Worm (Caenorhabditis elegans) whole organism, L2 larva: ENCODE data around the gene str-188.
A peak's percentile ranks its signal among the peaks of the same experiment; 100 is the strongest.

Experiments used
- C34F6.9 ChIP-seq: fragments of 150-350 bp; optimal IDR thresholded peaks from 2 replicates; lab custom pipeline; 2014; ENCODE audit warnings: missing biosample characterization, missing genetic modification characterization
- F13H6.1 ChIP-seq: sonication (generic microtip); optimal IDR thresholded peaks from 2 replicates; lab custom pipeline; 2016; ENCODE audit warnings: missing genetic modification characterization, missing compliant biosample characterization
- R02D3.7 ChIP-seq: fragments of 150-350 bp; optimal IDR thresholded peaks from 2 replicates; lab custom pipeline; 2014; ENCODE audit warnings: missing biosample characterization, missing genetic modification characterization
- Y55F3AM.14 ChIP-seq: fragments of 200-800 bp; sonication (Bioruptor generic); optimal IDR thresholded peaks from 2 replicates; lab custom pipeline; 2018; ENCODE audit warnings: mild to moderate bottlenecking, missing genetic modification characterization, missing compliant biosample characterization
- ZK546.5 ChIP-seq: sonication (generic microtip); optimal IDR thresholded peaks from 2 replicates; lab custom pipeline; 2017; ENCODE audit warnings: missing biosample characterization, missing genetic modification characterization
- blmp-1 ChIP-seq: sonication (generic microtip); optimal IDR thresholded peaks from 2 replicates; lab custom pipeline; 2017; ENCODE audit warnings: missing genetic modification characterization, mild to moderate bottlenecking, missing compliant biosample characterization, antibody characterized with exemption, moderate library complexity; ENCODE audit not compliant: insufficient read depth
- ceh-16 ChIP-seq: fragments of 150-350 bp; optimal IDR thresholded peaks from 2 replicates; lab custom pipeline; 2014; ENCODE audit warnings: missing biosample characterization, missing genetic modification characterization
- ceh-82 ChIP-seq: fragments of 150-350 bp; optimal IDR thresholded peaks from 2 replicates; lab custom pipeline; 2014; ENCODE audit warnings: missing biosample characterization, missing genetic modification characterization
- crh-2 ChIP-seq: sonication (generic microtip); optimal IDR thresholded peaks from 2 replicates; lab custom pipeline; 2017; ENCODE audit warnings: missing biosample characterization, missing genetic modification characterization
- dmd-4 ChIP-seq: sonication (generic microtip); optimal IDR thresholded peaks from 2 replicates; lab custom pipeline; 2017; ENCODE audit warnings: missing biosample characterization, missing genetic modification characterization
- egl-27 ChIP-seq: sonication (generic microtip); optimal IDR thresholded peaks from 3 replicates; lab custom pipeline; 2017; ENCODE audit warnings: missing biosample characterization, missing genetic modification reagents, missing genetic modification characterization
- elt-3 ChIP-seq: sonication (generic microtip); optimal IDR thresholded peaks from 2 replicates; lab custom pipeline; 2017; ENCODE audit warnings: missing biosample characterization, missing genetic modification characterization
- fos-1 ChIP-seq: fragments of 150-350 bp; optimal IDR thresholded peaks from 2 replicates; lab custom pipeline; 2014; ENCODE audit warnings: missing biosample characterization, missing genetic modification characterization
- gmeb-1 ChIP-seq: fragments of 150-350 bp; optimal IDR thresholded peaks from 2 replicates; lab custom pipeline; 2014; ENCODE audit warnings: missing biosample characterization, missing genetic modification characterization
- lin-11 ChIP-seq: fragments of 150-350 bp; sonication (generic microtip); optimal IDR thresholded peaks from 2 replicates; lab custom pipeline; 2014; ENCODE audit warnings: missing biosample characterization, missing genetic modification characterization, inconsistent platforms, mixed read lengths
- lin-39 ChIP-seq: fragments of 150-350 bp; optimal IDR thresholded peaks from 2 replicates; lab custom pipeline; 2014; ENCODE audit warnings: missing biosample characterization, missing genetic modification reagents, missing genetic modification characterization
- lsy-2 ChIP-seq, 2 experiments: fragments of 150-350 bp in 1 of 2; sonication (generic microtip) in 1 of 2; optimal IDR thresholded peaks; 2 replicates each; lab custom pipeline; 2014 to 2017; ENCODE audit warnings: missing biosample characterization in 2 of 2, missing genetic modification characterization in 2 of 2
- mab-5 ChIP-seq: fragments of 150-350 bp; optimal IDR thresholded peaks from 2 replicates; lab custom pipeline; 2014; ENCODE audit warnings: missing biosample characterization, missing genetic modification characterization
- mdl-1 ChIP-seq, 2 experiments: fragments of 150-350 bp in 1 of 2; sonication (generic microtip) in 1 of 2; optimal IDR thresholded peaks; 2 replicates each; lab custom pipeline; 2017; ENCODE audit warnings: missing biosample characterization in 2 of 2, missing genetic modification characterization in 2 of 2
- nhr-10 ChIP-seq: sonication (generic microtip); optimal IDR thresholded peaks from 2 replicates; lab custom pipeline; 2017; ENCODE audit warnings: missing biosample characterization, missing genetic modification characterization
- nhr-12 ChIP-seq: fragments of 150-350 bp; optimal IDR thresholded peaks from 2 replicates; lab custom pipeline; 2014; ENCODE audit warnings: missing biosample characterization, missing genetic modification characterization
- nhr-129 ChIP-seq: fragments of 150-350 bp; optimal IDR thresholded peaks from 2 replicates; lab custom pipeline; 2014; ENCODE audit warnings: missing biosample characterization, missing genetic modification characterization
- nhr-21 ChIP-seq: fragments of 150-350 bp; optimal IDR thresholded peaks from 2 replicates; lab custom pipeline; 2014; ENCODE audit warnings: missing biosample characterization, missing genetic modification characterization
- nhr-237 ChIP-seq: fragments of 150-350 bp; optimal IDR thresholded peaks from 2 replicates; lab custom pipeline; 2014; ENCODE audit warnings: missing biosample characterization, missing genetic modification characterization
- nhr-6 ChIP-seq: fragments of 150-350 bp; optimal IDR thresholded peaks from 2 replicates; lab custom pipeline; 2014; ENCODE audit warnings: missing biosample characterization, missing genetic modification characterization
- nhr-77 ChIP-seq: fragments of 150-350 bp; optimal IDR thresholded peaks from 2 replicates; lab custom pipeline; 2014; ENCODE audit warnings: missing biosample characterization, missing genetic modification characterization
- peb-1 ChIP-seq: fragments of 150-350 bp; optimal IDR thresholded peaks from 2 replicates; lab custom pipeline; 2014; ENCODE audit warnings: missing biosample characterization, missing genetic modification characterization
- sem-4 ChIP-seq: fragments of 150-350 bp; optimal IDR thresholded peaks from 2 replicates; lab custom pipeline; 2014; ENCODE audit warnings: missing biosample characterization, missing genetic modification reagents, missing genetic modification characterization
- sma-3 ChIP-seq: sonication (generic microtip); optimal IDR thresholded peaks from 2 replicates; lab custom pipeline; 2016; ENCODE audit warnings: missing genetic modification reagents, missing genetic modification characterization, missing compliant biosample characterization
- sma-9 ChIP-seq, 2 experiments: fragments of 150-350 bp in 1 of 2; sonication (generic microtip) in 1 of 2; optimal IDR thresholded peaks; 2 replicates each; lab custom pipeline; 2014 to 2016; ENCODE audit warnings: missing genetic modification characterization in 2 of 2, mild to moderate bottlenecking in 1 of 2, missing biosample characterization in 1 of 2, missing compliant biosample characterization in 1 of 2, missing genetic modification reagents in 1 of 2, moderate library complexity in 1 of 2
- snpc-4 ChIP-seq: fragments of 150-350 bp; optimal IDR thresholded peaks from 2 replicates; lab custom pipeline; 2014; ENCODE audit warnings: missing biosample characterization, missing genetic modification characterization
- unc-39 ChIP-seq: fragments of 150-350 bp; optimal IDR thresholded peaks from 2 replicates; lab custom pipeline; 2014; ENCODE audit warnings: missing biosample characterization, missing genetic modification characterization
- unc-55 ChIP-seq: fragments of 150-350 bp; sonication (generic microtip); optimal IDR thresholded peaks from 3 replicates; lab custom pipeline; 2014; ENCODE audit warnings: missing biosample characterization, missing genetic modification reagents, missing genetic modification characterization
- unc-62 ChIP-seq: fragments of 150-350 bp; optimal IDR thresholded peaks from 2 replicates; lab custom pipeline; 2014; ENCODE audit warnings: missing biosample characterization, missing genetic modification reagents, missing genetic modification characterization
- ztf-1 ChIP-seq: fragments of 200-800 bp; sonication (Bioruptor generic); conservative IDR thresholded peaks from 2 replicates; pipeline ENCODE4 v1.3.6; 2022; ENCODE audit warnings: missing genetic modification characterization, missing compliant biosample characterization
- ztf-4 ChIP-seq: fragments of 150-350 bp; optimal IDR thresholded peaks from 2 replicates; lab custom pipeline; 2014; ENCODE audit warnings: missing biosample characterization, missing genetic modification characterization

Gene str-188

ce11 chrV:9712418-9713173, 3.9 kb upstream of the str-188 start:
- peak; percentile 80 for TF ChIP-seq fos-1
- no peak for TF ChIP-seq F13H6.1

ce11 chrV:9713532-9713931, 3.0 kb upstream of the str-188 start, which contains the start of gene F40F9.10:
Gene F40F9.10 (minus strand): TSS chrV:9713632.
- TF ChIP-seq Y55F3AM.14 (GFP tag; lab: Kevin White, UChicago): no peak
- TF ChIP-seq ceh-82 (tag; lab: Kevin White, UChicago): no peak
- no peak for TF ChIP-seq mab-5 (tag; lab: Kevin White, UChicago)
- no peak for TF ChIP-seq peb-1 (tag; lab: Kevin White, UChicago)
- TF ChIP-seq ceh-16 (tag; lab: Kevin White, UChicago): no peak
- TF ChIP-seq lin-11 (tag; lab: Kevin White, UChicago): no peak
- no peak for TF ChIP-seq nhr-21 (tag; lab: Kevin White, UChicago)
- no peak for TF ChIP-seq unc-55 (GFP tag; lab: Kevin White, UChicago)
- TF ChIP-seq unc-62 (GFP tag; lab: Kevin White, UChicago): no peak
- TF ChIP-seq nhr-10 (tag; lab: Kevin White, UChicago): no peak

- TF ChIP-seq gmeb-1 (tag; lab: Kevin White, UChicago) (no peak), sem-4 (tag; lab: Kevin White, UChicago) (no peak), fos-1 (no peak), lin-11 (tag; lab: Kevin White, UChicago) (no peak), nhr-21 (tag; lab: Kevin White, UChicago) (no peak), mdl-1 (tag; optimal IDR thresholded peaks at IDR 0.05; lab: Kevin White, UChicago) (no peak), nhr-237 (tag; lab: Kevin White, UChicago) (no peak), peb-1 (tag; lab: Kevin White, UChicago) (no peak)
Observed at ce11 chrV:9714909-9715308, 1.6 kb upstream of the str-188 start, which contains the start of gene F40F9.3. Gene F40F9.3 (plus strand): TSS chrV:9715209.

ce11 chrV:9724021-9724671, 7.6 kb downstream of the str-188 start, which contains the start of gene slcr-46.3:
Gene slcr-46.3 (minus strand): TSS chrV:9724106.
- no peak for TF ChIP-seq R02D3.7 (tag; lab: Kevin White, UChicago)
- TF ChIP-seq C34F6.9 (tag; lab: Kevin White, UChicago): peak; percentile 30
- TF ChIP-seq nhr-77 (tag; lab: Kevin White, UChicago): no peak
- TF ChIP-seq crh-2: no peak
- peak; percentile 8 for TF ChIP-seq nhr-129 (tag; lab: Kevin White, UChicago)

ce11 chrV:9725719-9726118, 9.2 kb downstream of the str-188 start:
- TF ChIP-seq unc-39 (tag; lab: Kevin White, UChicago): no peak
- peak; percentile 55 for TF ChIP-seq fos-1

- no peak for TF ChIP-seq ceh-82 (tag; lab: Kevin White, UChicago)
- peak; percentile 12 for TF ChIP-seq ztf-4 (tag; lab: Kevin White, UChicago)
- peak; percentile 51 for TF ChIP-seq sma-3
- no peak for TF ChIP-seq blmp-1 (tag; lab: Kevin White, UChicago)
- TF ChIP-seq nhr-21 (tag; lab: Kevin White, UChicago): no peak
- TF ChIP-seq egl-27 (tag; lab: Kevin White, UChicago): no peak
- peak; percentile 42 for TF ChIP-seq snpc-4 (tag; lab: Kevin White, UChicago)
- no peak for TF ChIP-seq ztf-1
- TF ChIP-seq lsy-2 (tag; optimal IDR thresholded peaks at IDR 0.05; lab: Kevin White, UChicago): peak in 1 of 2 experiments; percentile 82
- TF ChIP-seq ZK546.5: no peak
- TF ChIP-seq lin-11 (tag; lab: Kevin White, UChicago): no peak
- TF ChIP-seq F13H6.1: peak; percentile 39
- TF ChIP-seq elt-3 (tag; lab: Kevin White, UChicago): no peak
- TF ChIP-seq unc-39 (tag; lab: Kevin White, UChicago): no peak
- no peak for TF ChIP-seq lin-39 (tag; lab: Kevin White, UChicago)
- TF ChIP-seq sma-9 (GFP tag; optimal IDR thresholded peaks at IDR 0.05; lab: Kevin White, UChicago): peak; percentile 40
- no peak for TF ChIP-seq sma-9 (tag; optimal IDR thresholded peaks at IDR 0.05; lab: Kevin White, UChicago)
- no peak for TF ChIP-seq unc-62 (GFP tag; lab: Kevin White, UChicago)
- TF ChIP-seq dmd-4 (tag; lab: Kevin White, UChicago): no peak
- TF ChIP-seq nhr-6 (tag; lab: Kevin White, UChicago): no peak
- no peak for TF ChIP-seq nhr-12 (tag; lab: Kevin White, UChicago)
- TF ChIP-seq fos-1: peak; percentile 83
- peak; percentile 56 for TF ChIP-seq gmeb-1 (tag; lab: Kevin White, UChicago)
- TF ChIP-seq nhr-129 (tag; lab: Kevin White, UChicago): peak; percentile 77
- no peak for TF ChIP-seq mdl-1 (tag; optimal IDR thresholded peaks at IDR 0.05; lab: Kevin White, UChicago)
- TF ChIP-seq nhr-77 (tag; lab: Kevin White, UChicago): no peak
- TF ChIP-seq crh-2: peak; percentile 90
- peak; percentile 61 for TF ChIP-seq sem-4 (tag; lab: Kevin White, UChicago)
Observed at ce11 chrV:9729462-9730162, 13.1 kb downstream of the str-188 start, which contains the start of the genes aagr-3 and drap-1. Gene aagr-3 (minus strand): TSS chrV:9729512. Gene drap-1 (plus strand): TSS chrV:9730106.
